Fruit fly (Drosophila melanogaster) whole organism, embryonic: ENCODE data around the gene Ire1.

Experiments
- B-H2 ChIP-seq: fragments of 200-800 bp; sonication (Bioruptor generic); optimal IDR thresholded peaks from 2 replicates; lab custom pipeline; 2018; ENCODE audit warnings: missing biosample characterization, mild to moderate bottlenecking, missing genetic modification characterization
- CG10366 ChIP-seq: fragments of 200-800 bp; sonication (Bioruptor generic); IDR thresholded peaks from 2 replicates; pipeline ENCODE4 v1.3.6; 2022; ENCODE audit warnings: missing biosample characterization, missing genetic modification characterization
- CG10979 ChIP-seq: fragments of 200-800 bp; sonication (Bioruptor generic); optimal IDR thresholded peaks from 2 replicates; lab custom pipeline; 2018; ENCODE audit warnings: missing biosample characterization, mild to moderate bottlenecking, missing genetic modification characterization, moderate library complexity
- CG11560 ChIP-seq: fragments of 200-800 bp; sonication (Bioruptor generic); IDR thresholded peaks from 3 replicates; pipeline ENCODE4 v1.3.6; 2022; ENCODE audit warnings: missing biosample characterization, missing genetic modification characterization
- CG12155 ChIP-seq: fragments of 200-800 bp; sonication (Bioruptor generic); optimal IDR thresholded peaks from 3 replicates; lab custom pipeline; 2016; ENCODE audit warnings: missing biosample characterization, missing genetic modification characterization
- CG18011 ChIP-seq: fragments of 200-800 bp; sonication (Bioruptor generic); optimal IDR thresholded peaks from 2 replicates; lab custom pipeline; 2017; ENCODE audit warnings: missing biosample characterization, missing genetic modification characterization, mild to moderate bottlenecking, moderate library complexity, missing genotype
- CG2129 ChIP-seq: fragments of 200-800 bp; sonication (Bioruptor generic); IDR thresholded peaks from 2 replicates; pipeline ENCODE4 v1.3.6; 2022; ENCODE audit warnings: missing biosample characterization, missing genetic modification characterization; ENCODE audit not compliant: partially characterized antibody
- CG30403 ChIP-seq: fragments of 200-800 bp; sonication (Bioruptor generic); optimal IDR thresholded peaks from 3 replicates; lab custom pipeline; 2016; ENCODE audit warnings: missing biosample characterization, missing genetic modification characterization
- CG3163 ChIP-seq: fragments of 200-800 bp; sonication (Bioruptor generic); optimal IDR thresholded peaks from 3 replicates; lab custom pipeline; 2016; ENCODE audit warnings: missing biosample characterization, missing genetic modification characterization
- CG4404 ChIP-seq: fragments of 200-800 bp; sonication (Bioruptor generic); IDR thresholded peaks from 2 replicates; pipeline ENCODE4 v1.3.6; 2022; ENCODE audit warnings: missing biosample characterization, missing genetic modification characterization
- CG4424 ChIP-seq: fragments of 200-800 bp; sonication (Bioruptor generic); optimal IDR thresholded peaks from 3 replicates; lab custom pipeline; 2016; ENCODE audit warnings: missing biosample characterization, missing genetic modification characterization
- CG6272 ChIP-seq: fragments of 200-800 bp; sonication (Bioruptor generic); IDR thresholded peaks from 2 replicates; pipeline ENCODE4 v1.3.6; 2022; ENCODE audit warnings: missing biosample characterization, missing genetic modification characterization
- CG6854 ChIP-seq: fragments of 200-800 bp; sonication (Bioruptor generic); optimal IDR thresholded peaks from 3 replicates; lab custom pipeline; 2017; ENCODE audit warnings: missing biosample characterization, mild to moderate bottlenecking, missing genetic modification characterization
- CG8944 ChIP-seq: fragments of 200-800 bp; sonication (Bioruptor generic); optimal IDR thresholded peaks from 3 replicates; lab custom pipeline; 2016; ENCODE audit warnings: missing biosample characterization, missing genetic modification characterization
- D ChIP-seq, 2 experiments: fragments of 200-800 bp in 1 of 2; fragments of >200 bp in 1 of 2; sonication (Bioruptor generic) in 1 of 2; optimal IDR thresholded peaks; 2 replicates in 1 of 2; 3 replicates in 1 of 2; lab custom pipeline; 2017; ENCODE audit warnings: mild to moderate bottlenecking in 1 of 2, missing biosample characterization in 1 of 2, missing genetic modification characterization in 1 of 2, missing genetic modification reagents in 1 of 2
- Deaf1 ChIP-seq: fragments of 200-800 bp; optimal IDR thresholded peaks from 3 replicates; lab custom pipeline; 2019; ENCODE audit warnings: missing biosample characterization, mild to moderate bottlenecking, missing genetic modification characterization, moderate library complexity
- Dek ChIP-seq: fragments of 200-800 bp; sonication (Bioruptor generic); optimal IDR thresholded peaks from 3 replicates; lab custom pipeline; 2019; ENCODE audit warnings: missing biosample characterization, mild to moderate bottlenecking, missing genetic modification characterization, moderate library complexity
- Dip2 ChIP-seq: fragments of 200-800 bp; sonication (Bioruptor generic); IDR thresholded peaks from 2 replicates; pipeline ENCODE4 v1.3.6; 2022; ENCODE audit warnings: missing biosample characterization, missing genetic modification characterization
- HLH4C ChIP-seq: fragments of 200-800 bp; sonication (Bioruptor generic); IDR thresholded peaks from 3 replicates; pipeline ENCODE4 v1.3.6; 2022; ENCODE audit warnings: missing biosample characterization, missing genetic modification characterization; ENCODE audit not compliant: partially characterized antibody
- HLH54F ChIP-seq: fragments of 200-800 bp; sonication (Bioruptor generic); optimal IDR thresholded peaks from 3 replicates; lab custom pipeline; 2016; ENCODE audit warnings: missing biosample characterization, missing genetic modification characterization
- HmgZ ChIP-seq: fragments of 200-800 bp; sonication (Bioruptor generic); optimal IDR thresholded peaks from 2 replicates; lab custom pipeline; 2018; ENCODE audit warnings: missing biosample characterization, mild to moderate bottlenecking, missing genetic modification characterization
- Hr3 ChIP-seq: fragments of 200-800 bp; sonication (Bioruptor generic); optimal IDR thresholded peaks from 3 replicates; lab custom pipeline; 2016; ENCODE audit warnings: missing biosample characterization, missing genetic modification characterization
- Hsf ChIP-seq: fragments of 200-800 bp; sonication (Bioruptor generic); optimal IDR thresholded peaks from 3 replicates; lab custom pipeline; 2016; ENCODE audit warnings: missing biosample characterization, missing genetic modification characterization
- Ravus ChIP-seq: fragments of 200-800 bp; sonication (Bioruptor generic); IDR thresholded peaks from 2 replicates; pipeline ENCODE4 v1.3.6; 2022; ENCODE audit warnings: missing biosample characterization, missing genetic modification characterization
- Sox102F ChIP-seq: fragments of 200-800 bp; sonication (Bioruptor generic); optimal IDR thresholded peaks from 2 replicates; lab custom pipeline; 2018; ENCODE audit warnings: missing biosample characterization, mild to moderate bottlenecking, missing genetic modification characterization, moderate library complexity
- Spps ChIP-seq: fragments of 200-800 bp; sonication (Bioruptor generic); optimal IDR thresholded peaks from 2 replicates; lab custom pipeline; 2018; ENCODE audit warnings: missing biosample characterization, mild to moderate bottlenecking, missing genetic modification characterization
- Sry-β ChIP-seq: fragments of 200-800 bp; sonication (Bioruptor generic); optimal IDR thresholded peaks from 2 replicates; lab custom pipeline; 2018; ENCODE audit warnings: missing biosample characterization, mild to moderate bottlenecking, missing genetic modification characterization, moderate library complexity
- croc ChIP-seq: fragments of 200-800 bp; sonication (Bioruptor generic); conservative IDR thresholded peaks from 3 replicates; pipeline ENCODE4 v1.3.6; 2022; ENCODE audit warnings: missing biosample characterization, missing genetic modification characterization
- esg ChIP-seq: fragments of 200-800 bp; sonication (Bioruptor generic); conservative IDR thresholded peaks from 2 replicates; pipeline ENCODE4 v1.3.6; 2022; ENCODE audit warnings: missing biosample characterization, missing genetic modification characterization
- fd96Cb ChIP-seq: fragments of 200-800 bp; sonication (Bioruptor generic); optimal IDR thresholded peaks from 2 replicates; lab custom pipeline; 2018; ENCODE audit warnings: missing biosample characterization, mild to moderate bottlenecking, missing genetic modification characterization, moderate library complexity
- gcm2 ChIP-seq: fragments of 200-800 bp; sonication (Bioruptor generic); optimal IDR thresholded peaks from 2 replicates; lab custom pipeline; 2016; ENCODE audit warnings: missing biosample characterization, missing genetic modification characterization
- gsb ChIP-seq: fragments of 200-800 bp; sonication (Bioruptor generic); IDR thresholded peaks from 2 replicates; pipeline ENCODE4 v1.3.6; 2022; ENCODE audit warnings: missing biosample characterization, missing genetic modification characterization
- lilli ChIP-seq: fragments of 200-800 bp; sonication (Bioruptor generic); optimal IDR thresholded peaks from 3 replicates; lab custom pipeline; 2016; ENCODE audit warnings: missing biosample characterization, missing genetic modification characterization
- mld ChIP-seq: fragments of 200-800 bp; sonication (Bioruptor generic); IDR thresholded peaks from 3 replicates; pipeline ENCODE4 v1.3.6; 2022; ENCODE audit warnings: missing biosample characterization, missing genetic modification characterization; ENCODE audit not compliant: partially characterized antibody
- org-1 ChIP-seq: fragments of 200-800 bp; sonication (Bioruptor generic); optimal IDR thresholded peaks from 2 replicates; lab custom pipeline; 2017; ENCODE audit warnings: missing biosample characterization, missing genetic modification characterization
- peb ChIP-seq: fragments of 200-800 bp; sonication (Bioruptor generic); IDR thresholded peaks from 2 replicates; pipeline ENCODE4 v1.3.6; 2022; ENCODE audit warnings: missing biosample characterization, missing genetic modification characterization
- pita ChIP-seq: fragments of 200-800 bp; sonication (Bioruptor generic); optimal IDR thresholded peaks from 2 replicates; lab custom pipeline; 2017; ENCODE audit warnings: missing biosample characterization, mild to moderate bottlenecking, missing genetic modification characterization
- prd ChIP-seq, 3 experiments: fragments of >200 bp in 2 of 3; fragments of 200-800 bp in 1 of 3; sonication (Bioruptor generic) in 1 of 3; optimal IDR thresholded peaks in 2 of 3; IDR thresholded peaks in 1 of 3; 2 replicates in 2 of 3; 3 replicates in 1 of 3; pipeline versions ENCODE4 v1.3.6 to Lab custom; 2017 to 2022; ENCODE audit warnings: missing biosample characterization in 1 of 3, missing genetic modification characterization in 1 of 3
- pzg ChIP-seq: fragments of 200-800 bp; sonication (Bioruptor generic); optimal IDR thresholded peaks from 3 replicates; lab custom pipeline; 2018; ENCODE audit warnings: missing biosample characterization, mild to moderate bottlenecking, missing genetic modification characterization, moderate library complexity
- run ChIP-seq: fragments of 200-800 bp; sonication (Bioruptor generic); optimal IDR thresholded peaks from 3 replicates; lab custom pipeline; 2018; ENCODE audit warnings: missing biosample characterization, mild to moderate bottlenecking, missing genetic modification characterization
- sima ChIP-seq: fragments of 200-800 bp; sonication (Bioruptor generic); optimal IDR thresholded peaks from 2 replicates; lab custom pipeline; 2016; ENCODE audit warnings: missing biosample characterization, missing genetic modification characterization
- sisA ChIP-seq: fragments of 200-800 bp; sonication (Bioruptor generic); IDR thresholded peaks from 2 replicates; pipeline ENCODE4 v1.3.6; 2022; ENCODE audit warnings: missing biosample characterization, missing genetic modification characterization
- stwl ChIP-seq: fragments of 200-800 bp; sonication (Bioruptor generic); optimal IDR thresholded peaks from 3 replicates; lab custom pipeline; 2018; ENCODE audit warnings: missing biosample characterization, mild to moderate bottlenecking, missing genetic modification characterization, moderate library complexity
- tin ChIP-seq: fragments of 200-800 bp; sonication (Bioruptor generic); optimal IDR thresholded peaks from 3 replicates; lab custom pipeline; 2016; ENCODE audit warnings: missing biosample characterization, missing genetic modification characterization
- ttk ChIP-seq: fragments of 200-800 bp; sonication (Bioruptor generic); IDR thresholded peaks from 2 replicates; pipeline ENCODE4 v2.1.2; 2022; ENCODE audit warnings: missing biosample characterization, missing genetic modification characterization
- tx ChIP-seq: fragments of 200-800 bp; sonication (Bioruptor generic); optimal IDR thresholded peaks from 2 replicates; lab custom pipeline; 2016; ENCODE audit warnings: missing biosample characterization, missing genetic modification characterization
- usp ChIP-seq: fragments of >200 bp; optimal IDR thresholded peaks from 2 replicates; lab custom pipeline; 2017; ENCODE audit warnings: missing biosample characterization, missing genetic modification characterization
- zfh2 ChIP-seq: fragments of 200-800 bp; sonication (Bioruptor generic); optimal IDR thresholded peaks from 2 replicates; lab custom pipeline; 2016; ENCODE audit warnings: missing biosample characterization, missing genetic modification characterization

The Ire1 gene

DNA sequence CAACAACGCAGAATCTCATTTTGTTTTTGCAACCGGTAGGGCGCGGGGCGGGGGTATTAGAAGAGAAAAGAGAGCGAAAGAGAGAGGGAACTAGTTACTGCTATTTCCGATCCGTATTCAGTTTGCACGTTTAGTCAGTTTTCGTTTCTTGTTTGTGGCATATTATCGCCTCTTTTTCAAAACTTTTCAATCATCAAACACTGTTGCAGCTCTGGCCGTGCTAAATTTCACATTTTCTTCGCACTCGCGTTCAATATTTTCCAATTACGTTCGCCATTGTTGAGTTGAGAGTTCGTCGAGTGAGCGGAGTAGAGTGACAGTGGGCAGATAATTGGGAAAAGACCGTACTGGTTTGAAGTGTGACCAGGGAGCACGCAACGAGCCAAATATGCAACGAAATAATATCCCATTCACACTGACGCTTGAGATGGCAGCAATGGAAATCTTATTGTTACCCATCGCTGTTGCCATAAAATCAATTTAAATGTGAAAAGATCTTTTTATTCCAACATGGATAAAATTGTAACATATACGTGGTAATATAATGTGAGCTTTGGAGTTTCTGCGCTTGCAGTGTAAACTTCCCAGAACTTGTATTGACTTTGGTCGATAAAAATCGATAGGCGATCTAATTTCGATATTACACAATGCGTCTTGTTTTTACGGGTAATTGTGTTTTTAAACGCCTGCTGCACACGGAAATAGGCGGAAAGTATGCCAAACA is at the start of gene Ire1, which contains the start of gene Mrm2 (continued):
- TF ChIP-seq Ravus (GFP tag; lab: Robert Waterston, UW) (no peak), croc (GFP tag; lab: Robert Waterston, UW) (peak; percentile 72), Sox102F (GFP tag; lab: Kevin White, UChicago) (peak; percentile 78), usp (GFP tag; lab: Kevin White, UChicago) (no peak), lilli (GFP tag; lab: Kevin White, UChicago) (peak; percentile 91), CG4424 (GFP tag; lab: Kevin White, UChicago) (peak; percentile 76), peb (GFP tag; lab: Robert Waterston, UW) (peak; percentile 47; the same call in 1 of the 2 replicates), org-1 (GFP tag; lab: Kevin White, UChicago) (no peak), D (optimal IDR thresholded peaks at IDR 0.05; lab: Kevin White, UChicago) (no peak), D (GFP tag; optimal IDR thresholded peaks at IDR 0.05; lab: Kevin White, UChicago) (peak; percentile 53), Deaf1 (tag; lab: Kevin White, UChicago) (peak; percentile 29), pita (no peak), CG10366 (GFP tag; lab: Robert Waterston, UW) (peak; percentile 76), HLH54F (peak; percentile 92), tx (GFP tag; lab: Kevin White, UChicago) (peak; percentile 91), CG30403 (GFP tag; lab: Kevin White, UChicago) (peak; percentile 89), Sry-β (GFP tag; lab: Kevin White, UChicago) (peak; percentile 54), ttk (GFP tag; lab: Robert Waterston, UW) (peak; percentile 81), CG4404 (GFP tag; lab: Robert Waterston, UW) (peak; percentile 84), prd (optimal IDR thresholded peaks at IDR 0.05; lab: Kevin White, UChicago) (no peak), prd (GFP tag; IDR thresholded peaks at IDR 0.05; lab: Robert Waterston, UW) (peak; percentile 88), HmgZ (peak; percentile 86), CG6854 (GFP tag; lab: Kevin White, UChicago) (no peak), B-H2 (GFP tag; lab: Kevin White, UChicago) (peak; percentile 58), stwl (peak; percentile 92), tin (peak; percentile 78), CG2129 (GFP tag; lab: Robert Waterston, UW) (peak; percentile 24; the same call in 1 of the 2 replicates), CG8944 (peak; percentile 84), zfh2 (peak; percentile 89), Spps (tag; lab: Kevin White, UChicago) (peak; percentile 21), esg (peak; percentile 75), Hsf (GFP tag; lab: Kevin White, UChicago) (peak; percentile 90), CG3163 (GFP tag; lab: Kevin White, UChicago) (peak; percentile 75), HLH4C (GFP tag; lab: Robert Waterston, UW) (peak; percentile 74), CG11560 (tag; lab: Robert Waterston, UW) (peak; percentile 64; the same call in 1 of the 3 replicates), CG12155 (GFP tag; lab: Kevin White, UChicago) (peak; percentile 83), CG18011 (GFP tag; lab: Kevin White, UChicago) (peak; percentile 44), mld (no peak), sisA (GFP tag; lab: Robert Waterston, UW) (peak; percentile 85), fd96Cb (tag; lab: Kevin White, UChicago) (peak; percentile 74), CG6272 (GFP tag; lab: Robert Waterston, UW) (peak; percentile 63), sima (no peak), Dek (tag; lab: Kevin White, UChicago) (peak; percentile 80), Dip2 (GFP tag; lab: Robert Waterston, UW) (no peak), gsb (GFP tag; lab: Robert Waterston, UW) (peak; percentile 64; the same call in 1 of the 2 replicates), CG10979 (tag; lab: Kevin White, UChicago) (peak; percentile 72), pzg (peak; percentile 95), gcm2 (peak; percentile 78), run (tag; lab: Kevin White, UChicago) (peak; percentile 6), Hr3 (GFP tag; lab: Kevin White, UChicago) (peak; percentile 87)
